Worm (Caenorhabditis elegans) whole organism, L3 larva: ENCODE results near the gene irk-1.

Source experiments
- R02D3.7 ChIP-seq: fragments of 150-350 bp; optimal IDR thresholded peaks from 2 replicates; lab custom pipeline; 2014; ENCODE audit warnings: missing biosample characterization, missing genetic modification characterization
- ZK546.5 ChIP-seq: sonication (generic microtip); optimal IDR thresholded peaks from 2 replicates; lab custom pipeline; 2017; ENCODE audit warnings: missing biosample characterization, missing genetic modification characterization
- aly-2 ChIP-seq: fragments of 150-350 bp; optimal IDR thresholded peaks from 2 replicates; lab custom pipeline; 2014; ENCODE audit warnings: missing biosample characterization, missing genetic modification characterization
- ama-1 ChIP-seq: fragments of 150-350 bp; optimal IDR thresholded peaks from 2 replicates; lab custom pipeline; 2018
- ceh-16 ChIP-seq: sonication (generic microtip); optimal IDR thresholded peaks from 2 replicates; lab custom pipeline; 2017; ENCODE audit warnings: missing biosample characterization, missing genetic modification characterization
- ceh-28 ChIP-seq: fragments of 150-350 bp; optimal IDR thresholded peaks from 2 replicates; lab custom pipeline; 2014; ENCODE audit warnings: missing biosample characterization, missing genetic modification reagents, missing genetic modification characterization
- ceh-9 ChIP-seq: sonication (generic microtip); optimal IDR thresholded peaks from 2 replicates; lab custom pipeline; 2018; ENCODE audit warnings: missing biosample characterization, missing genetic modification characterization
- daf-12 ChIP-seq: fragments of 150-350 bp; optimal IDR thresholded peaks from 2 replicates; lab custom pipeline; 2014; ENCODE audit warnings: missing biosample characterization, missing genetic modification reagents, missing genetic modification characterization
- egl-27 ChIP-seq: sonication (generic microtip); optimal IDR thresholded peaks from 4 replicates; lab custom pipeline; 2017; ENCODE audit warnings: missing biosample characterization, missing genetic modification reagents, missing genetic modification characterization
- egl-5 ChIP-seq: fragments of 150-350 bp; optimal IDR thresholded peaks from 2 replicates; lab custom pipeline; 2017; ENCODE audit warnings: missing biosample characterization, missing genetic modification reagents, missing genetic modification characterization, inconsistent platforms
- elt-1 ChIP-seq: fragments of 150-350 bp; optimal IDR thresholded peaks from 2 replicates; lab custom pipeline; 2014; ENCODE audit warnings: missing biosample characterization, missing genetic modification characterization
- elt-2 ChIP-seq: sonication (generic microtip); optimal IDR thresholded peaks from 2 replicates; lab custom pipeline; 2016; ENCODE audit warnings: missing genetic modification reagents, mild to moderate bottlenecking, missing genetic modification characterization, missing compliant biosample characterization
- eor-1 ChIP-seq, 2 experiments: fragments of 150-350 bp; optimal IDR thresholded peaks; 2 replicates each; lab custom pipeline; 2014 to 2018; ENCODE audit warnings: missing biosample characterization in 2 of 2, missing genetic modification characterization in 2 of 2
- fkh-10 ChIP-seq: sonication (generic microtip); optimal IDR thresholded peaks from 2 replicates; lab custom pipeline; 2017; ENCODE audit warnings: missing biosample characterization, missing genetic modification reagents, missing genetic modification characterization
- fkh-2 ChIP-seq: fragments of 150-350 bp; optimal IDR thresholded peaks from 2 replicates; lab custom pipeline; 2014; ENCODE audit warnings: missing biosample characterization, missing genetic modification reagents, missing genetic modification characterization
- hmg-11 ChIP-seq: sonication (generic microtip); optimal IDR thresholded peaks from 2 replicates; lab custom pipeline; 2016; ENCODE audit warnings: missing genetic modification characterization, missing compliant biosample characterization
- jun-1 ChIP-seq: fragments of 150-350 bp; optimal IDR thresholded peaks from 2 replicates; lab custom pipeline; 2014; ENCODE audit warnings: missing biosample characterization, missing genetic modification reagents, missing genetic modification characterization
- lin-15B ChIP-seq: fragments of 150-350 bp; optimal IDR thresholded peaks from 2 replicates; lab custom pipeline; 2014; ENCODE audit warnings: missing biosample characterization, missing genetic modification characterization
- lin-39 ChIP-seq: fragments of 150-350 bp; optimal IDR thresholded peaks from 2 replicates; lab custom pipeline; 2018; ENCODE audit warnings: missing biosample characterization, missing genetic modification reagents, missing genetic modification characterization
- mdl-1 ChIP-seq: fragments of 150-350 bp; optimal IDR thresholded peaks from 2 replicates; lab custom pipeline; 2014; ENCODE audit warnings: missing biosample characterization, missing genetic modification characterization
- nfya-1 ChIP-seq: sonication (generic microtip); optimal IDR thresholded peaks from 2 replicates; lab custom pipeline; 2017; ENCODE audit warnings: missing genetic modification characterization, mild to moderate bottlenecking, missing compliant biosample characterization, antibody characterized with exemption, moderate library complexity; ENCODE audit not compliant: insufficient read depth
- nhr-11 ChIP-seq: fragments of 150-350 bp; optimal IDR thresholded peaks from 2 replicates; lab custom pipeline; 2014; ENCODE audit warnings: missing biosample characterization, missing genetic modification characterization
- nhr-23 ChIP-seq: fragments of 150-350 bp; optimal IDR thresholded peaks from 2 replicates; lab custom pipeline; 2014; ENCODE audit warnings: missing biosample characterization, missing genetic modification reagents, missing genetic modification characterization
- nhr-237 ChIP-seq: fragments of 150-350 bp; optimal IDR thresholded peaks from 2 replicates; lab custom pipeline; 2014; ENCODE audit warnings: missing biosample characterization, missing genetic modification characterization
- nhr-25 ChIP-seq: sonication (generic microtip); optimal IDR thresholded peaks from 2 replicates; lab custom pipeline; 2017; ENCODE audit warnings: missing biosample characterization, missing genetic modification characterization
- nhr-28 ChIP-seq: fragments of 150-350 bp; optimal IDR thresholded peaks from 2 replicates; lab custom pipeline; 2014; ENCODE audit warnings: missing biosample characterization, missing genetic modification characterization
- nhr-67 ChIP-seq: fragments of 150-350 bp; optimal IDR thresholded peaks from 2 replicates; lab custom pipeline; 2014; ENCODE audit warnings: missing biosample characterization, missing genetic modification characterization
- nhr-76 ChIP-seq: fragments of 150-350 bp; sonication (generic microtip); optimal IDR thresholded peaks from 5 replicates; lab custom pipeline; 2014; ENCODE audit warnings: missing biosample characterization, missing genetic modification characterization
- nhr-77 ChIP-seq: fragments of 150-350 bp; optimal IDR thresholded peaks from 2 replicates; lab custom pipeline; 2014; ENCODE audit warnings: missing biosample characterization, missing genetic modification characterization
- pha-4 ChIP-seq: fragments of 150-350 bp; optimal IDR thresholded peaks from 2 replicates; lab custom pipeline; 2014; ENCODE audit warnings: missing biosample characterization, missing genetic modification reagents, missing genetic modification characterization
- pqm-1 ChIP-seq: fragments of 150-350 bp; optimal IDR thresholded peaks from 2 replicates; lab custom pipeline; 2017; ENCODE audit warnings: missing biosample characterization, missing genetic modification characterization, inconsistent platforms
- sea-2 ChIP-seq: fragments of 150-350 bp; sonication (generic microtip); optimal IDR thresholded peaks from 4 replicates; lab custom pipeline; 2014; ENCODE audit warnings: missing biosample characterization, missing genetic modification reagents, missing genetic modification characterization
- snpc-4 ChIP-seq: fragments of 150-350 bp; optimal IDR thresholded peaks from 2 replicates; lab custom pipeline; 2014; ENCODE audit warnings: missing biosample characterization, missing genetic modification characterization
- unc-39 ChIP-seq: sonication (generic microtip); optimal IDR thresholded peaks from 4 replicates; lab custom pipeline; 2017; ENCODE audit warnings: missing biosample characterization, missing genetic modification characterization
- zag-1 ChIP-seq: fragments of 150-350 bp; optimal IDR thresholded peaks from 2 replicates; lab custom pipeline; 2014; ENCODE audit warnings: missing biosample characterization, missing genetic modification characterization
- ztf-11 ChIP-seq: fragments of 150-350 bp; optimal IDR thresholded peaks from 2 replicates; lab custom pipeline; 2014; ENCODE audit warnings: missing biosample characterization, missing genetic modification characterization
- ztf-4 ChIP-seq: fragments of 150-350 bp; optimal IDR thresholded peaks from 2 replicates; lab custom pipeline; 2014; ENCODE audit warnings: missing biosample characterization, missing genetic modification characterization

irk-1 gene

DNA sequence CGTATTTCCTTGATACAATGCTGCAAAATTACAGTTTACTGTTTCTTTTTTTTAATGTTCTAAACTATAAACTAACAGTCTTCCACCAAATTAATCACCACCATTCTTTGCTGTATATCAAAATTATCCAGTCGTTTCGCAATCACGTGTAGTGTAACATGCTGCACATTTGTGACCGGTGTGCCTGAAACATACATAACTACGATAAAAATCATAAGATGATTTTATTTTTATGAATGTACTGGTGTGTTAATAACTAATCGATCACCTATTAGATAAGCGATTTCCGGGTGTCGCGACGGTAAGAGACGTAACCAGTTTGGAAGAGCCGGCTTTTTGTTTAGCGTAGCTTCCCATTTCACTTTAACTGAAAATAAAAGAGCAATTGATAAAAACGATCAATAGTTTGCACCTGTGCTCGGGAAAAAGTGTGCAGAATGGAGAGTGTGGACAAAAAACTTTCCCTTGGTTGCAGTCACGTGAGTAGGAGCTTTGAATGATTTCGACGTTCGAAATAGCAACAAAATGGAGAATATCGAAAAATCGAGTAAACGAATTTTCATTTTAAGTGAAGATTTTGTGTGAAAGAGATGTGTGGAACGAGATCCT is 11.2 kb upstream of the irk-1 start, which contains the start of gene sgca-1:
Gene sgca-1 (minus strand): TSS at position 584 of the 609 bp plus-strand sequence.
- peak; percentile 42 for TF ChIP-seq ceh-28 (tag; lab: Kevin White, UChicago)
- TF ChIP-seq aly-2 (tag; lab: Kevin White, UChicago), result no peak
- peak; percentile 91 for TF ChIP-seq pqm-1 (tag; lab: Kevin White, UChicago)
- no peak for TF ChIP-seq nfya-1 (tag; lab: Kevin White, UChicago)
- peak; percentile 59 for TF ChIP-seq pha-4
- TF ChIP-seq zag-1 (tag; lab: Kevin White, UChicago), result no peak
- no peak for TF ChIP-seq ZK546.5
- TF ChIP-seq ceh-9 (tag; lab: Kevin White, UChicago), result no peak
- no peak for TF ChIP-seq sea-2 (GFP tag; lab: Kevin White, UChicago)
- peak; percentile 95 for TF ChIP-seq elt-2 (tag; lab: Kevin White, UChicago)
- no peak for TF ChIP-seq lin-15B
- TF ChIP-seq nhr-25 (tag; lab: Kevin White, UChicago), result no peak
- TF ChIP-seq nhr-76, result no peak
- no peak for TF ChIP-seq hmg-11 (tag; lab: Kevin White, UChicago)
- TF ChIP-seq egl-5 (tag; lab: Kevin White, UChicago), result no peak
- TF ChIP-seq nhr-11 (tag; lab: Kevin White, UChicago), result no peak
- no peak for TF ChIP-seq daf-12
- TF ChIP-seq jun-1 (tag; lab: Kevin White, UChicago), result peak; percentile 56
- no peak for TF ChIP-seq egl-27 (tag; lab: Kevin White, UChicago)
- no peak for TF ChIP-seq nhr-77 (tag; lab: Kevin White, UChicago)
- no peak for TF ChIP-seq nhr-23 (tag; lab: Kevin White, UChicago)
- no peak for TF ChIP-seq mdl-1 (tag; lab: Kevin White, UChicago)
- TF ChIP-seq elt-1, result no peak
- no peak for TF ChIP-seq snpc-4 (tag; lab: Kevin White, UChicago)
- TF ChIP-seq fkh-10 (GFP tag; lab: Kevin White, UChicago), result no peak
- no peak for TF ChIP-seq ceh-16 (tag; lab: Kevin White, UChicago)
- no peak for TF ChIP-seq eor-1 (tag; optimal IDR thresholded peaks at IDR 0.05; lab: Kevin White, UChicago)
- no peak for TF ChIP-seq ztf-11 (tag; lab: Kevin White, UChicago)
- no peak for TF ChIP-seq nhr-67 (tag; lab: Kevin White, UChicago)
- no peak for TF ChIP-seq lin-39 (tag; lab: Kevin White, UChicago)
- TF ChIP-seq nhr-28 (tag; lab: Kevin White, UChicago), result no peak
- no peak for TF ChIP-seq fkh-2 (tag; lab: Kevin White, UChicago)
- TF ChIP-seq R02D3.7 (tag; lab: Kevin White, UChicago), result no peak

DNA sequence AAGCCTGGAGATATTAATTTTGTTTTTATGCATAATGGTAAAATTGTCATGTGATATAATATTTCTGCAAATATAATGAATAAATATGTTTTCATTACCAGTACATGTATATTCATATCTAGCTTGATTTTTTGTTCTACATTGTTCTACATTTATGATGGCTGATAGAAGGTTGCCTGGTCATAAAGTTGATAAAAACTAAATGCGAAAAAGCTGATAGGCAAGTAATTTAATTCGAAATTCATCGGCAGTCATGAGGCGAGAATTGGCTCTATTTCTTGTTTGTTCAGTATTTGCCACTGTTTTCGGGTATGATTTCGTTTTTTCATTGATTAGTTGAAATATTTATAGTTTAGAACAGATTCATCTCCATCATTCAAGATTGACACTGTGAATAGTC is 6.3 kb upstream of the irk-1 start, which contains the start of gene bgal-2:
Gene bgal-2 (plus strand): TSS at position 231 of the 400 bp plus-strand sequence.
- TF ChIP-seq elt-2 (tag; lab: Kevin White, UChicago) (peak; percentile 64), lin-39 (tag; lab: Kevin White, UChicago) (no peak), pqm-1 (tag; lab: Kevin White, UChicago) (peak; percentile 38)

DNA sequence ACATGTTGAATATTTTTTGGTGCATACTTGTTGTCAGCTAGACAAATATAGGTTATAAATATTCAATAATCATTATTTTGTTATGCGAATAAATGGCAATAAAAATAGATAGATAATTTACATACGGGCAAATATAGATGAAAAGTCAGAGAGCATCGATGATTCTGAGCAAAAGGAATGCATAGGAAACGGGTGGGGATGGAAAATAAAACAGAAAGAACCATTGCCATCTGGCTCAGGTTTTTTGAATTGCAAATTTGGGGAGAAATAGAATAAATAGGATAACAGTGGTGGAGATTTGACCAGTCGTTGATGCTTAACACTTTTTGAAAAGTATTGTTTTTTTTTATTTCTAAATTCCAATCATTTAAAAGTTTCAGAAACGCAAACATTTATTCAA is 4.9 kb upstream of the irk-1 start, which contains the start of gene idpp-6:
Gene idpp-6 (plus strand): TSS at position 301 of the 400 bp plus-strand sequence.
- no peak for TF ChIP-seq unc-39 (tag; lab: Kevin White, UChicago)

DNA sequence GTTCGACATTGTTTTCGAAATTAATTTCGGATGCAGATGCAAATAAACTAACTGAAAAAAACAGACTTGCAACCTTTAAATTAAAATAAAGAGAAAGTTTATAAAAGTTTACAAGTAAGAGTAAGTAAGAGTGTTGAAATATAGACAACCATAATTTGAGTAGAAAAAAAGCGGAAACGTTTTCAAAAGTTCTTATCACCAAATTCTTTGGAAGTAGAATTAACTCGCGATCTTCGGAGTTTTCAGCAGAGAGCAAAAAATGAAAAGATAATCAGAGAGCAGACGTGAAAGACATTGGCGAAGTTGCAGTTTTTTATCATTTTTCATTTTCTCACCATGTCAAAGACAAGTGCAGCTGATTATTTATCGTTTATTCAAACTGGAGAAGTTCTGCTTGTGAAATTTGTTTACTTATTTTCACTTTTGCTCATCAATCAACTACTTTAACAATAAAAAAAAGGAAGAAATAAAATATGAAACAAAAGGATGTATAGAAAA is 16.2 kb downstream of the irk-1 start, which contains the start of gene abts-4:
Gene abts-4 (minus strand): TSS at position 51 of the 498 bp plus-strand sequence.
- TF ChIP-seq pqm-1 (tag; lab: Kevin White, UChicago) (peak; percentile 16), aly-2 (tag; lab: Kevin White, UChicago) (no peak), ama-1 (lab: Kevin White, UChicago) (no peak), nfya-1 (tag; lab: Kevin White, UChicago) (no peak), nhr-237 (tag; lab: Kevin White, UChicago) (no peak), ztf-4 (no peak), ceh-9 (tag; lab: Kevin White, UChicago) (no peak), fkh-2 (tag; lab: Kevin White, UChicago) (no peak), pha-4 (peak; percentile 35), elt-2 (tag; lab: Kevin White, UChicago) (peak; percentile 72)
- TF ChIP-seq, all 47 proteins: peak for 3
